Worm (Caenorhabditis elegans) whole organism, late embryonic: ENCODE data around the gene srj-20.
"Not testable (repeated sequence)": the region's sequence is repeated elsewhere in the genome, so short reads cannot be mapped to it uniquely, and the experiment has no call there.

Experiments used
- C08G9.2 ChIP-seq: sonication (generic microtip); optimal IDR thresholded peaks from 2 replicates; lab custom pipeline; 2016; ENCODE audit warnings: mild to moderate bottlenecking, missing genetic modification characterization, moderate library complexity, missing compliant biosample characterization
- K09A11.1 ChIP-seq: sonication (generic microtip); optimal IDR thresholded peaks from 2 replicates; lab custom pipeline; 2017; ENCODE audit warnings: antibody characterized with exemption, mild to moderate bottlenecking, missing genetic modification characterization, missing compliant biosample characterization; ENCODE audit not compliant: insufficient read depth
- Y22D7AL.16 ChIP-seq: sonication (generic microtip); optimal IDR thresholded peaks from 2 replicates; lab custom pipeline; 2016; ENCODE audit warnings: missing genetic modification characterization, missing compliant biosample characterization
- ceh-18 ChIP-seq: sonication (generic microtip); optimal IDR thresholded peaks from 2 replicates; lab custom pipeline; 2016; ENCODE audit warnings: missing genetic modification characterization, missing compliant biosample characterization
- ceh-19 ChIP-seq: fragments of 200-800 bp; sonication (Bioruptor generic); optimal IDR thresholded peaks from 2 replicates; lab custom pipeline; 2018; ENCODE audit warnings: mild to moderate bottlenecking, missing genetic modification characterization, missing compliant biosample characterization
- ceh-22 ChIP-seq: sonication (generic microtip); optimal IDR thresholded peaks from 2 replicates; lab custom pipeline; 2017; ENCODE audit warnings: missing biosample characterization, missing genetic modification characterization
- ceh-30 ChIP-seq: fragments of 150-350 bp; optimal IDR thresholded peaks from 2 replicates; lab custom pipeline; 2014; ENCODE audit warnings: missing biosample characterization, missing genetic modification characterization
- ceh-31 ChIP-seq: sonication (generic microtip); optimal IDR thresholded peaks from 2 replicates; lab custom pipeline; 2016; ENCODE audit warnings: missing genetic modification characterization, missing compliant biosample characterization
- ceh-45 ChIP-seq: fragments of 200-800 bp; sonication (Bioruptor generic); IDR thresholded peaks from 2 replicates; pipeline ENCODE4 v1.3.6; 2022; ENCODE audit warnings: missing genetic modification reagents, missing genetic modification characterization, missing compliant biosample characterization
- ceh-48 ChIP-seq: sonication (generic microtip); optimal IDR thresholded peaks from 2 replicates; lab custom pipeline; 2016; ENCODE audit warnings: missing genetic modification characterization, inconsistent platforms, missing compliant biosample characterization
- ceh-6 ChIP-seq: fragments of 200-800 bp; sonication (Bioruptor generic); optimal IDR thresholded peaks from 2 replicates; lab custom pipeline; 2018; ENCODE audit warnings: mild to moderate bottlenecking, missing genetic modification characterization, missing compliant biosample characterization
- dve-1 ChIP-seq: sonication (generic microtip); optimal IDR thresholded peaks from 2 replicates; lab custom pipeline; 2017; ENCODE audit warnings: antibody characterized with exemption, mild to moderate bottlenecking, missing genetic modification characterization, missing compliant biosample characterization
- eyg-1 ChIP-seq: sonication (generic microtip); optimal IDR thresholded peaks from 2 replicates; lab custom pipeline; 2016; ENCODE audit warnings: missing genotype, missing genetic modification characterization, missing compliant biosample characterization
- fkh-10 ChIP-seq: fragments of 150-350 bp; optimal IDR thresholded peaks from 2 replicates; lab custom pipeline; 2014; ENCODE audit warnings: missing biosample characterization, missing genetic modification reagents, missing genetic modification characterization
- gmeb-2 ChIP-seq: sonication (generic microtip); optimal IDR thresholded peaks from 2 replicates; lab custom pipeline; 2016; ENCODE audit warnings: missing genetic modification characterization, inconsistent platforms, missing compliant biosample characterization
- hlh-15 ChIP-seq: sonication (generic microtip); optimal IDR thresholded peaks from 2 replicates; lab custom pipeline; 2016; ENCODE audit warnings: missing genetic modification characterization, missing compliant biosample characterization
- hlh-30 ChIP-seq: sonication (generic microtip); optimal IDR thresholded peaks from 2 replicates; lab custom pipeline; 2017; ENCODE audit warnings: antibody characterized with exemption, missing genetic modification characterization, missing compliant biosample characterization; ENCODE audit not compliant: insufficient read depth
- lim-6 ChIP-seq: sonication (generic microtip); optimal IDR thresholded peaks from 2 replicates; lab custom pipeline; 2016; ENCODE audit warnings: missing genetic modification characterization, missing compliant biosample characterization
- madf-2 ChIP-seq: sonication (generic microtip); optimal IDR thresholded peaks from 2 replicates; lab custom pipeline; 2017; ENCODE audit warnings: missing genetic modification characterization, missing compliant biosample characterization
- mec-3 ChIP-seq: sonication (generic microtip); optimal IDR thresholded peaks from 2 replicates; lab custom pipeline; 2016; ENCODE audit warnings: borderline replicate concordance, missing genetic modification characterization, missing compliant biosample characterization
- npax-4 ChIP-seq: sonication (generic microtip); optimal IDR thresholded peaks from 2 replicates; lab custom pipeline; 2016; ENCODE audit warnings: missing genetic modification characterization, missing compliant biosample characterization
- pax-1 ChIP-seq: fragments of 150-350 bp; optimal IDR thresholded peaks from 2 replicates; lab custom pipeline; 2014; ENCODE audit warnings: missing biosample characterization, missing genetic modification characterization
- pha-4 ChIP-seq: fragments of 150-350 bp; optimal IDR thresholded peaks from 2 replicates; lab custom pipeline; 2018; ENCODE audit warnings: missing biosample characterization, missing genetic modification reagents, missing genetic modification characterization
- pqm-1 ChIP-seq: sonication (generic microtip); optimal IDR thresholded peaks from 2 replicates; lab custom pipeline; 2016; ENCODE audit warnings: missing genetic modification characterization, missing compliant biosample characterization
- ref-2 ChIP-seq: sonication (generic microtip); optimal IDR thresholded peaks from 2 replicates; lab custom pipeline; 2016; ENCODE audit warnings: missing genetic modification characterization, missing compliant biosample characterization
- sdc-2 ChIP-seq: sonication (generic microtip); optimal IDR thresholded peaks from 2 replicates; lab custom pipeline; 2016; ENCODE audit warnings: missing genotype, missing genetic modification characterization, missing compliant biosample characterization
- sox-4 ChIP-seq: sonication (generic microtip); optimal IDR thresholded peaks from 2 replicates; lab custom pipeline; 2017; ENCODE audit warnings: mild to moderate bottlenecking, missing genetic modification characterization, inconsistent platforms, missing compliant biosample characterization
- tbx-7 ChIP-seq: sonication (generic microtip); optimal IDR thresholded peaks from 2 replicates; lab custom pipeline; 2016; ENCODE audit warnings: missing genotype, missing genetic modification characterization, missing compliant biosample characterization
- unc-42 ChIP-seq: sonication (generic microtip); optimal IDR thresholded peaks from 2 replicates; lab custom pipeline; 2016; ENCODE audit warnings: missing genotype, missing genetic modification characterization, missing compliant biosample characterization
- unc-55 ChIP-seq: sonication (generic microtip); optimal IDR thresholded peaks from 2 replicates; lab custom pipeline; 2017; ENCODE audit warnings: missing biosample characterization, missing genetic modification reagents, missing genetic modification characterization
- unc-86 ChIP-seq: sonication (generic microtip); optimal IDR thresholded peaks from 2 replicates; lab custom pipeline; 2016; ENCODE audit warnings: missing genetic modification characterization, missing compliant biosample characterization

Gene srj-20

ce11 chrV:2600543-2600942, 27.5 kb upstream of the srj-20 start (continued):
- TF ChIP-seq Y22D7AL.16 (tag; lab: Kevin White, UChicago), result no peak
- TF ChIP-seq gmeb-2, result no peak
- no peak for TF ChIP-seq sox-4 (tag; lab: Kevin White, UChicago)
- TF ChIP-seq ceh-48 (tag; lab: Kevin White, UChicago), result no peak
- no peak for TF ChIP-seq hlh-30 (tag; lab: Kevin White, UChicago)
- TF ChIP-seq sdc-2 (tag; lab: Kevin White, UChicago), result no peak

ce11 chrV:2598830-2599229, 25.8 kb upstream of the srj-20 start, which contains the start of gene F53E10.5:
Gene F53E10.5, minus strand, starts transcription at chrV:2598930.
- not testable (repeated sequence) for TF ChIP-seq madf-2 (tag; lab: Kevin White, UChicago); ceh-18; hlh-15 (tag; lab: Kevin White, UChicago)

ce11 chrV:2595720-2596119, 22.7 kb upstream of the srj-20 start:
- peak; percentile 16 for TF ChIP-seq ref-2 (tag; lab: Kevin White, UChicago)
- no peak for TF ChIP-seq ceh-6 (GFP tag; lab: Kevin White, UChicago)

ce11 chrV:2592173-2592676, 19.2 kb upstream of the srj-20 start, which contains the start of gene irg-3:
Gene irg-3, plus strand, starts transcription at chrV:2592591.
- TF ChIP-seq tbx-7 (tag; lab: Kevin White, UChicago) (no peak), ceh-19 (no peak), C08G9.2 (tag; lab: Kevin White, UChicago) (no peak)

- TF ChIP-seq ceh-45 (no peak), C08G9.2 (tag; lab: Kevin White, UChicago) (no peak), unc-86 (no peak), ceh-31 (no peak), ceh-19 (no peak), pha-4 (tag; lab: Kevin White, UChicago) (no peak), mec-3 (tag; lab: Kevin White, UChicago) (no peak), sdc-2 (tag; lab: Kevin White, UChicago) (no peak), eyg-1 (tag; lab: Kevin White, UChicago) (no peak), ceh-22 (tag; lab: Kevin White, UChicago) (no peak), dve-1 (tag; lab: Kevin White, UChicago) (no peak), unc-42 (tag; lab: Kevin White, UChicago) (no peak), unc-55 (GFP tag; lab: Kevin White, UChicago) (no peak), pax-1 (tag; lab: Kevin White, UChicago) (no peak), K09A11.1 (tag; lab: Kevin White, UChicago) (no peak), tbx-7 (tag; lab: Kevin White, UChicago) (no peak), ceh-48 (tag; lab: Kevin White, UChicago) (no peak), fkh-10 (no peak), pqm-1 (tag; lab: Kevin White, UChicago) (no peak), npax-4 (no peak)
Measured at ce11 chrV:2589834-2590233, 16.8 kb upstream of the srj-20 start.

ce11 chrV:2585727-2586126, 12.7 kb upstream of the srj-20 start, which contains the start of gene C29G2.6:
Gene C29G2.6, minus strand, starts transcription at chrV:2585908.
- TF ChIP-seq ceh-30 (tag; lab: Kevin White, UChicago), result no peak
- TF ChIP-seq lim-6 (tag; lab: Kevin White, UChicago), result no peak
- no peak for TF ChIP-seq unc-42 (tag; lab: Kevin White, UChicago)
- TF ChIP-seq, all 69 proteins: peak for 0
